Worm (Caenorhabditis elegans): ENCODE results near the gene T22B2.2.

Gene T22B2.2

ce11 chrX:3952737-3953136 lies 32.5 kb downstream of the T22B2.2 start:
- TF ChIP-seq nhr-102 (tag; optimal IDR thresholded peaks at IDR 0.05), result peak; percentile 21
- TF ChIP-seq daf-16 (GFP tag; optimal IDR thresholded peaks at IDR 0.05), result no peak
- TF ChIP-seq daf-16 (tag; optimal IDR thresholded peaks at IDR 0.05), result peak; percentile 61
- 0 out of 2 replicates have a peak, but pooled peaks have one; percentile 34 for TF ChIP-seq ceh-20 (GFP tag; IDR thresholded peaks at IDR 0.05)
- TF ChIP-seq nhr-28 (tag; optimal IDR thresholded peaks at IDR 0.05), result peak; percentile 36
- TF ChIP-seq php-3 (GFP tag; IDR thresholded peaks at IDR 0.05), result peak; percentile 94
- no peak for TF ChIP-seq aly-2 (tag; optimal IDR thresholded peaks at IDR 0.05)
- TF ChIP-seq daf-12 (tag; optimal IDR thresholded peaks at IDR 0.05), result no peak
- TF ChIP-seq tra-1 (GFP tag; IDR thresholded peaks at IDR 0.05), result 0 out of 2 replicates have a peak, but pooled peaks have one; percentile 24
- no peak for TF ChIP-seq dmd-8 (GFP tag; IDR thresholded peaks at IDR 0.05)
- TF ChIP-seq dmd-6 (GFP tag; IDR thresholded peaks at IDR 0.05), result peak; percentile 52
- TF ChIP-seq hlh-11 (tag; optimal IDR thresholded peaks at IDR 0.05), result peak; percentile 48
- TF ChIP-seq nhr-76 (tag; optimal IDR thresholded peaks at IDR 0.05), result no peak
- peak; percentile 41 for TF ChIP-seq pqm-1 (tag; optimal IDR thresholded peaks at IDR 0.05)
- peak; percentile 32 for TF ChIP-seq nhr-77 (tag; optimal IDR thresholded peaks at IDR 0.05)
- no peak for TF ChIP-seq sdz-12 (GFP tag; optimal IDR thresholded peaks at IDR 0.05)
- no peak for TF ChIP-seq zfp-2 (tag; optimal IDR thresholded peaks at IDR 0.05)
- peak in 1 of 2 experiments; percentile 85 for TF ChIP-seq unc-62 (GFP tag; optimal IDR thresholded peaks at IDR 0.05 in 1 of 2)
- no peak for TF ChIP-seq unc-62 (tag; optimal IDR thresholded peaks at IDR 0.05)
- peak in 1 of 2 experiments; percentile 3 for TF ChIP-seq lsy-2 (tag; optimal IDR thresholded peaks at IDR 0.05)
- TF ChIP-seq dve-1 (tag; optimal IDR thresholded peaks at IDR 0.05; ENCODE audit: insufficient read depth), result peak; percentile 82

ce11 chrX:3957475-3958204 lies 37.4 kb downstream of the T22B2.2 start:
- peak; percentile 92 for TF ChIP-seq ces-1 (GFP tag; optimal IDR thresholded peaks at IDR 0.05)
- no peak for TF ChIP-seq duxl-1 (tag; optimal IDR thresholded peaks at IDR 0.05; ENCODE audit: poor library complexity)
- TF ChIP-seq daf-8 (GFP tag; IDR thresholded peaks at IDR 0.05), result no peak
- TF ChIP-seq fkh-10 (GFP tag; optimal IDR thresholded peaks at IDR 0.05), result peak; percentile 68
- TF ChIP-seq mep-1 (tag; optimal IDR thresholded peaks at IDR 0.05), result peak; percentile 10

- no peak for TF ChIP-seq tag-97 (GFP tag; IDR thresholded peaks at IDR 0.05)
- peak in 1 of 2 experiments; percentile 85 for TF ChIP-seq unc-62 (GFP tag; optimal IDR thresholded peaks at IDR 0.05 in 1 of 2)
- no peak for TF ChIP-seq unc-62 (tag; optimal IDR thresholded peaks at IDR 0.05)
Observed at ce11 chrX:3958252-3958651, 38.1 kb downstream of the T22B2.2 start, which contains the start of gene lin-18. Gene lin-18 (plus strand): TSS chrX:3958552.

ce11 chrX:3959221-3959620 lies 39.0 kb downstream of the T22B2.2 start:
- TF ChIP-seq pha-4 (GFP tag; IDR thresholded peaks at IDR 0.05), result no peak
- TF ChIP-seq pha-4 (tag; optimal IDR thresholded peaks at IDR 0.05), result no peak
- TF ChIP-seq egl-43 (GFP tag; IDR thresholded peaks at IDR 0.05), result no peak
- no peak for TF ChIP-seq dve-1 (tag; optimal IDR thresholded peaks at IDR 0.05; ENCODE audit: insufficient read depth)
- TF ChIP-seq cey-2 (tag; optimal IDR thresholded peaks at IDR 0.05; ENCODE audit: borderline replicate concordance, insufficient read depth), result no peak
- no peak for TF ChIP-seq mep-1 (tag; optimal IDR thresholded peaks at IDR 0.05)
- no peak for TF ChIP-seq F26F4.8 (GFP tag; conservative IDR thresholded peaks at IDR 0.05)
- TF ChIP-seq nhr-48 (tag; optimal IDR thresholded peaks at IDR 0.05), result no peak
- no peak for TF ChIP-seq hlh-30 (tag; optimal IDR thresholded peaks at IDR 0.05; ENCODE audit: insufficient read depth)
- no peak for TF ChIP-seq dpl-1 (GFP tag; optimal IDR thresholded peaks at IDR 0.05)
- no peak for TF ChIP-seq mes-2 (tag; optimal IDR thresholded peaks at IDR 0.05; ENCODE audit: poor library complexity, severe bottlenecking)
- TF ChIP-seq unc-62 (GFP tag; optimal IDR thresholded peaks at IDR 0.05 in 1 of 2), result peak in 1 of 2 experiments; percentile 84
- no peak for TF ChIP-seq unc-62 (tag; optimal IDR thresholded peaks at IDR 0.05)
- TF ChIP-seq aha-1 (tag), result peak; percentile 59

Measured in whole organism, L4 larva.